Worm (Caenorhabditis elegans): ENCODE results near the gene flp-12.

DNA sequence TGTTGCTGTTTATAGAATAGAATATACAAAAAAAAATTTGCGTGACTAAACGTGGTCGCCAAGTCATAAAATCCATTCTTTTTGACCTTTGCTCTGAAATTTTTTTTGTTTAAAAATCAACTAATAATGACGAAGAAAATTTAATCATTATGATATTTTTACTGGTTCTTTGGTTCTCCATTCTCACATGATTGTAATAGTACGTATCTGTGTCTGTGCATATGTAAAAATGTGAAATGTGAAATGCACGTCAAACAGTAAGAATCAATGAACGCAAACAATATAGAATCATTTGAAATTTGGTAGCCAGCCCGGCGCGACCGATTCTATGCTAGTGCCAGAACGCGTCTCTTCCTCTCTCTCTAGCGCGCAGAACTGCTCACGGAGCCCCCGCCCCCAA is 44.7 kb upstream of the flp-12 start, which contains the start of gene hosl-1:
- TF ChIP-seq lim-6 (tag; optimal IDR thresholded peaks at IDR 0.05) (no peak), rnt-1 (tag; optimal IDR thresholded peaks at IDR 0.05) (no peak), hlh-30 (tag; optimal IDR thresholded peaks at IDR 0.05; ENCODE audit: insufficient read depth) (no peak), ceh-9 (tag; optimal IDR thresholded peaks at IDR 0.05) (no peak), sox-4 (tag; optimal IDR thresholded peaks at IDR 0.05) (no peak), ztf-16 (tag; optimal IDR thresholded peaks at IDR 0.05) (no peak), ceh-22 (tag; optimal IDR thresholded peaks at IDR 0.05) (no peak), che-1 (tag; optimal IDR thresholded peaks at IDR 0.05) (no peak), pha-4 (tag; optimal IDR thresholded peaks at IDR 0.05) (no peak), unc-86 (tag; optimal IDR thresholded peaks at IDR 0.05) (no peak)

Data from whole organism, late embryonic.